Fruit fly (Drosophila melanogaster) whole organism, embryonic: ENCODE results near the gene CCAP-R.

Experiments
- BEAF-32 ChIP-seq: fragments of 200-800 bp; sonication (Bioruptor generic); optimal IDR thresholded peaks from 3 replicates; lab custom pipeline; 2017; ENCODE audit warnings: missing biosample characterization, missing genetic modification characterization, mild to moderate bottlenecking, moderate library complexity, missing genetic modification reagents
- Bdp1 ChIP-seq: fragments of 200-800 bp; sonication (Bioruptor generic); optimal IDR thresholded peaks from 3 replicates; lab custom pipeline; 2016; ENCODE audit warnings: missing biosample characterization, missing genetic modification characterization
- Blimp-1 ChIP-seq: fragments of 200-800 bp; sonication (Bioruptor generic); optimal IDR thresholded peaks from 3 replicates; lab custom pipeline; 2018; ENCODE audit warnings: missing biosample characterization, missing genetic modification characterization, mild to moderate bottlenecking, moderate library complexity, missing genetic modification reagents
- CG10274 ChIP-seq: fragments of 200-800 bp; sonication (Bioruptor generic); optimal IDR thresholded peaks from 3 replicates; lab custom pipeline; 2017; ENCODE audit warnings: missing biosample characterization, mild to moderate bottlenecking, missing genetic modification characterization
- CG12104 ChIP-seq: fragments of 200-800 bp; sonication (Bioruptor generic); optimal IDR thresholded peaks from 3 replicates; lab custom pipeline; 2016; ENCODE audit warnings: missing biosample characterization, missing genetic modification characterization
- CG12744 ChIP-seq: fragments of 200-800 bp; sonication (Bioruptor generic); optimal IDR thresholded peaks from 2 replicates; lab custom pipeline; 2016; ENCODE audit warnings: missing biosample characterization, missing genetic modification characterization
- CG13287 ChIP-seq: fragments of 200-800 bp; sonication (Bioruptor generic); IDR thresholded peaks from 2 replicates; pipeline ENCODE4 v1.3.6; 2022; ENCODE audit warnings: missing biosample characterization, missing genetic modification characterization; ENCODE audit not compliant: partially characterized antibody
- CG13894 ChIP-seq: fragments of 200-800 bp; sonication (Bioruptor generic); optimal IDR thresholded peaks from 3 replicates; lab custom pipeline; 2018; ENCODE audit warnings: missing biosample characterization, mild to moderate bottlenecking, missing genetic modification characterization, moderate library complexity
- CG15479 ChIP-seq: fragments of 200-800 bp; sonication (Bioruptor generic); optimal IDR thresholded peaks from 3 replicates; lab custom pipeline; 2019; ENCODE audit warnings: missing biosample characterization, mild to moderate bottlenecking, missing genetic modification characterization, moderate library complexity
- CG1832 ChIP-seq: fragments of 200-800 bp; sonication (Bioruptor generic); optimal IDR thresholded peaks from 2 replicates; lab custom pipeline; 2017; ENCODE audit warnings: missing biosample characterization, mild to moderate bottlenecking, missing genetic modification characterization, inconsistent platforms
- CG18764 ChIP-seq: fragments of 200-800 bp; sonication (Bioruptor generic); optimal IDR thresholded peaks from 3 replicates; lab custom pipeline; 2016; ENCODE audit warnings: missing biosample characterization, missing genetic modification characterization
- CG2129 ChIP-seq: fragments of 200-800 bp; sonication (Bioruptor generic); IDR thresholded peaks from 2 replicates; pipeline ENCODE4 v1.3.6; 2022; ENCODE audit warnings: missing biosample characterization, missing genetic modification characterization; ENCODE audit not compliant: partially characterized antibody
- CG2202 ChIP-seq: fragments of 200-800 bp; sonication (Bioruptor generic); optimal IDR thresholded peaks from 2 replicates; lab custom pipeline; 2018; ENCODE audit warnings: missing biosample characterization, mild to moderate bottlenecking, missing genetic modification characterization
- CG2678 ChIP-seq: fragments of 200-800 bp; sonication (Bioruptor generic); optimal IDR thresholded peaks from 3 replicates; lab custom pipeline; 2019; ENCODE audit warnings: missing biosample characterization, mild to moderate bottlenecking, missing genetic modification characterization, moderate library complexity
- CG2889 ChIP-seq: fragments of 200-800 bp; sonication (Bioruptor generic); IDR thresholded peaks from 3 replicates; pipeline ENCODE4 v1.3.6; 2022; ENCODE audit warnings: missing biosample characterization, missing genetic modification characterization
- CG3163 ChIP-seq: fragments of 200-800 bp; sonication (Bioruptor generic); optimal IDR thresholded peaks from 3 replicates; lab custom pipeline; 2016; ENCODE audit warnings: missing biosample characterization, missing genetic modification characterization
- CG33213 ChIP-seq: fragments of 200-800 bp; sonication (Bioruptor generic); optimal IDR thresholded peaks from 3 replicates; lab custom pipeline; 2016; ENCODE audit warnings: missing biosample characterization, missing genetic modification characterization
- CG3726 ChIP-seq: fragments of 200-800 bp; sonication (Bioruptor generic); IDR thresholded peaks from 3 replicates; pipeline ENCODE4, ENCODE4 v1.3.6; 2022; ENCODE audit warnings: missing biosample characterization, missing genetic modification characterization
- CG4282 ChIP-seq: fragments of 200-800 bp; sonication (Bioruptor generic); optimal IDR thresholded peaks from 2 replicates; lab custom pipeline; 2016; ENCODE audit warnings: missing biosample characterization, missing genetic modification characterization
- CG43689 ChIP-seq: fragments of 200-800 bp; sonication (Bioruptor generic); IDR thresholded peaks from 2 replicates; pipeline ENCODE4 v1.3.6; 2022; ENCODE audit warnings: missing biosample characterization, missing genetic modification characterization
- CG4707 ChIP-seq: fragments of 200-800 bp; sonication (Bioruptor generic); optimal IDR thresholded peaks from 2 replicates; lab custom pipeline; 2018; ENCODE audit warnings: missing biosample characterization, mild to moderate bottlenecking, missing genetic modification characterization, moderate library complexity
- CG5245 ChIP-seq: fragments of 200-800 bp; sonication (Bioruptor generic); optimal IDR thresholded peaks from 3 replicates; lab custom pipeline; 2016; ENCODE audit warnings: missing biosample characterization, missing genetic modification characterization
- CG8924 ChIP-seq: fragments of 200-800 bp; optimal IDR thresholded peaks from 3 replicates; lab custom pipeline; 2019; ENCODE audit warnings: missing biosample characterization, mild to moderate bottlenecking, missing genetic modification characterization, moderate library complexity
- CG9609 ChIP-seq: fragments of 200-800 bp; sonication (Bioruptor generic); optimal IDR thresholded peaks from 3 replicates; lab custom pipeline; 2016; ENCODE audit warnings: missing biosample characterization, missing genetic modification characterization
- CG9797 ChIP-seq: fragments of 200-800 bp; sonication (Bioruptor generic); optimal IDR thresholded peaks from 3 replicates; lab custom pipeline; 2018; ENCODE audit warnings: missing biosample characterization, mild to moderate bottlenecking, missing genetic modification characterization
- CG9932 ChIP-seq: fragments of 200-800 bp; sonication (Bioruptor generic); IDR thresholded peaks from 2 replicates; pipeline ENCODE4 v1.3.6; 2022; ENCODE audit warnings: missing biosample characterization, missing genetic modification characterization
- Dref ChIP-seq: fragments of 200-800 bp; sonication (Bioruptor generic); IDR thresholded peaks from 2 replicates; pipeline ENCODE4 v1.3.6; 2022; ENCODE audit warnings: missing biosample characterization, missing genetic modification characterization
- GATAe ChIP-seq: fragments of 200-800 bp; sonication (Bioruptor generic); conservative IDR thresholded peaks from 2 replicates; pipeline ENCODE4 v1.3.6; 2022; ENCODE audit warnings: missing biosample characterization, missing genetic modification characterization
- H15 ChIP-seq: fragments of 200-800 bp; sonication (Bioruptor generic); IDR thresholded peaks from 3 replicates; pipeline ENCODE4 v1.3.6; 2022; ENCODE audit warnings: missing biosample characterization, missing genetic modification characterization
- HmgD ChIP-seq: fragments of 200-800 bp; sonication (Bioruptor generic); optimal IDR thresholded peaks from 3 replicates; lab custom pipeline; 2016; ENCODE audit warnings: missing biosample characterization, missing genetic modification characterization
- Hr39 ChIP-seq: fragments of >200 bp; optimal IDR thresholded peaks from 2 replicates; lab custom pipeline; 2017
- Kr ChIP-seq: fragments of 200-800 bp; sonication (Bioruptor generic); optimal IDR thresholded peaks from 2 replicates; lab custom pipeline; 2017; ENCODE audit warnings: missing biosample characterization, mild to moderate bottlenecking, missing genetic modification characterization
- MESR4 ChIP-seq: fragments of 200-800 bp; sonication (Bioruptor generic); optimal IDR thresholded peaks from 2 replicates; lab custom pipeline; 2018; ENCODE audit warnings: missing biosample characterization, mild to moderate bottlenecking, missing genetic modification characterization, moderate library complexity
- Poxn ChIP-seq: fragments of 200-800 bp; sonication (Bioruptor generic); IDR thresholded peaks from 2 replicates; pipeline ENCODE4 v1.3.6; 2022; ENCODE audit warnings: missing biosample characterization, missing genetic modification characterization
- Tbp ChIP-seq: fragments of >200 bp; optimal IDR thresholded peaks from 2 replicates; lab custom pipeline; 2018; ENCODE audit warnings: missing biosample characterization, missing genetic modification characterization
- ash1 ChIP-seq: fragments of 200-800 bp; sonication (Bioruptor generic); optimal IDR thresholded peaks from 2 replicates; lab custom pipeline; 2018; ENCODE audit warnings: missing biosample characterization, mild to moderate bottlenecking, missing genetic modification characterization
- az2 ChIP-seq: fragments of 200-800 bp; sonication (Bioruptor generic); optimal IDR thresholded peaks from 3 replicates; lab custom pipeline; 2016; ENCODE audit warnings: missing biosample characterization, missing genetic modification characterization
- bcd ChIP-seq: fragments of 200-800 bp; sonication (Bioruptor generic); optimal IDR thresholded peaks from 2 replicates; lab custom pipeline; 2017; ENCODE audit warnings: missing biosample characterization, mild to moderate bottlenecking, missing genetic modification characterization
- bowl ChIP-seq: fragments of 200-800 bp; sonication (Bioruptor generic); IDR thresholded peaks from 2 replicates; pipeline ENCODE4 v1.3.6; 2022; ENCODE audit warnings: missing biosample characterization, missing genetic modification characterization
- chif ChIP-seq, 2 experiments: fragments of 200-800 bp; sonication (Bioruptor generic); optimal IDR thresholded peaks; 3 replicates each; lab custom pipeline; 2016; ENCODE audit warnings: missing biosample characterization in 2 of 2, missing genetic modification characterization in 2 of 2
- chn ChIP-seq: fragments of 200-800 bp; sonication (Bioruptor generic); optimal IDR thresholded peaks from 2 replicates; lab custom pipeline; 2016; ENCODE audit warnings: missing biosample characterization, missing genetic modification characterization
- croc ChIP-seq: fragments of 200-800 bp; sonication (Bioruptor generic); conservative IDR thresholded peaks from 3 replicates; pipeline ENCODE4 v1.3.6; 2022; ENCODE audit warnings: missing biosample characterization, missing genetic modification characterization
- crp ChIP-seq, 2 experiments: fragments of 200-800 bp; sonication (Bioruptor generic); optimal IDR thresholded peaks; 2 replicates in 1 of 2; 3 replicates in 1 of 2; lab custom pipeline; 2017; ENCODE audit warnings: missing biosample characterization in 2 of 2, missing genetic modification characterization in 2 of 2, mild to moderate bottlenecking in 1 of 2, moderate library complexity in 1 of 2
- dan ChIP-seq: fragments of 200-800 bp; sonication (Bioruptor generic); IDR thresholded peaks from 2 replicates; pipeline ENCODE4 v1.3.6; 2022; ENCODE audit warnings: missing biosample characterization, missing genetic modification characterization
- ind ChIP-seq: fragments of 200-800 bp; sonication (Bioruptor generic); optimal IDR thresholded peaks from 3 replicates; lab custom pipeline; 2016; ENCODE audit warnings: missing biosample characterization, missing genetic modification characterization
- insv ChIP-seq, 2 experiments: fragments of 200-800 bp; sonication (Bioruptor generic); optimal IDR thresholded peaks; 3 replicates each; lab custom pipeline; 2016 to 2018; ENCODE audit warnings: missing biosample characterization in 2 of 2, missing genetic modification characterization in 2 of 2
- p53 ChIP-seq: fragments of 200-800 bp; sonication (Bioruptor generic); optimal IDR thresholded peaks from 2 replicates; lab custom pipeline; 2016; ENCODE audit warnings: missing biosample characterization, missing genetic modification characterization
- rib ChIP-seq: fragments of 200-800 bp; sonication (Bioruptor generic); IDR thresholded peaks from 2 replicates; pipeline ENCODE4 v1.3.6; 2022; ENCODE audit warnings: missing biosample characterization, missing genetic modification characterization
- ro ChIP-seq: fragments of 200-800 bp; sonication (Bioruptor generic); IDR thresholded peaks from 2 replicates; pipeline ENCODE4 v1.3.6; 2022; ENCODE audit warnings: missing biosample characterization, missing genetic modification characterization
- sima ChIP-seq: fragments of 200-800 bp; sonication (Bioruptor generic); optimal IDR thresholded peaks from 2 replicates; lab custom pipeline; 2016; ENCODE audit warnings: missing biosample characterization, missing genetic modification characterization
- sob ChIP-seq: fragments of 200-800 bp; sonication (Bioruptor generic); IDR thresholded peaks from 2 replicates; pipeline ENCODE4 v1.3.6; 2022; ENCODE audit warnings: missing biosample characterization, missing genetic modification characterization
- tap ChIP-seq: fragments of 200-800 bp; optimal IDR thresholded peaks from 3 replicates; lab custom pipeline; 2019; ENCODE audit warnings: missing biosample characterization, mild to moderate bottlenecking, missing genetic modification characterization, moderate library complexity
- tup ChIP-seq: fragments of 200-800 bp; sonication (Bioruptor generic); optimal IDR thresholded peaks from 2 replicates; lab custom pipeline; 2016; ENCODE audit warnings: missing biosample characterization, mild to moderate bottlenecking, missing genetic modification characterization, moderate library complexity

The CCAP-R gene

DNA sequence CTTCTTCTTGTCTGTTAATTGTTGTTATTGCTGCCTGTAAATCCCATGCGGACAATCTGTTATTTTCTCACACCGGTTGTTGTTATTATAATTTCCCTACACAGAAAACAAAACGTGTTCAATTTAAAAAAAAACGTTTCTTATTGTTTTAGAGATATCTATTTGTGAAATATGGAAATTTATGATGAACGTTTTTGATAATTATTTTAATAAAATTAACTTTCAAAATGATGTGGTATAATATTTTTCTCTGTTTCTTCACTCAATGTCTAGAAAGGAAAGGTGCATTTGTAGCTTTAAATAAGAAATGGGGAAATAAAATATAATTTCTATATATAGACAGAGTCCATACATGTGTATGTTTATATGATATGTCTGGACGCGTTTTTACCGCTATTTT lies 71.8 kb downstream of the CCAP-R start (continued):
- no peak for TF ChIP-seq CG9609 (GFP tag; lab: Kevin White, UChicago)
- no peak for TF ChIP-seq bowl (GFP tag; lab: Robert Waterston, UW)
- peak; percentile 88 for TF ChIP-seq Blimp-1 (GFP tag; lab: Kevin White, UChicago)
- TF ChIP-seq BEAF-32 (GFP tag; lab: Kevin White, UChicago): no peak
- TF ChIP-seq chif (GFP tag; optimal IDR thresholded peaks at IDR 0.05; lab: Kevin White, UChicago): peak in 1 of 2 experiments; percentile 33
- TF ChIP-seq Bdp1 (GFP tag; lab: Kevin White, UChicago): no peak
- TF ChIP-seq Hr39 (lab: Kevin White, UChicago): no peak
- peak; percentile 49 for TF ChIP-seq CG18764 (GFP tag; lab: Kevin White, UChicago)
- TF ChIP-seq CG2889 (GFP tag; lab: Robert Waterston, UW): no peak
- peak; percentile 61 for TF ChIP-seq croc
- no peak for TF ChIP-seq CG2129
- no peak for TF ChIP-seq Kr
- no peak for TF ChIP-seq CG4282 (GFP tag; lab: Kevin White, UChicago)
- TF ChIP-seq CG9932 (GFP tag; lab: Robert Waterston, UW): no peak
- TF ChIP-seq CG4707: peak; percentile 4
- no peak for TF ChIP-seq CG1832 (GFP tag; lab: Kevin White, UChicago)
- no peak for TF ChIP-seq dan
- no peak for TF ChIP-seq CG15479
- TF ChIP-seq sima (GFP tag; lab: Kevin White, UChicago): no peak
- TF ChIP-seq chn (GFP tag; lab: Kevin White, UChicago): no peak
- TF ChIP-seq CG3163 (GFP tag; lab: Kevin White, UChicago): no peak
- TF ChIP-seq CG12104 (GFP tag; lab: Kevin White, UChicago): peak; percentile 54
- peak; percentile 69 for TF ChIP-seq tap
- TF ChIP-seq sob (GFP tag; lab: Robert Waterston, UW): no peak
- TF ChIP-seq CG9797 (GFP tag; lab: Kevin White, UChicago): no peak
- no peak for TF ChIP-seq Dref
- TF ChIP-seq ind (GFP tag; lab: Kevin White, UChicago): peak; percentile 50
- no peak for TF ChIP-seq MESR4 (GFP tag; lab: Kevin White, UChicago)
- TF ChIP-seq CG13287 (GFP tag; lab: Robert Waterston, UW): no peak
- TF ChIP-seq CG2202 (tag; lab: Kevin White, UChicago): peak; percentile 66
- peak; percentile 80 for TF ChIP-seq CG8924 (tag; lab: Kevin White, UChicago)
- TF ChIP-seq Poxn (GFP tag; lab: Robert Waterston, UW): no peak
- TF ChIP-seq bcd (GFP tag; lab: Kevin White, UChicago): peak; percentile 42
- TF ChIP-seq CG10274 (GFP tag; lab: Kevin White, UChicago): no peak
- TF ChIP-seq tup (GFP tag; lab: Kevin White, UChicago): no peak
- no peak for TF ChIP-seq GATAe (GFP tag; lab: Robert Waterston, UW)
- TF ChIP-seq CG3726: no peak
- no peak for TF ChIP-seq CG13894 (tag; lab: Kevin White, UChicago)
- no peak for TF ChIP-seq rib (GFP tag; lab: Robert Waterston, UW)
- TF ChIP-seq Tbp: no peak
- no peak for TF ChIP-seq crp (GFP tag; optimal IDR thresholded peaks at IDR 0.05; lab: Kevin White, UChicago)
- TF ChIP-seq H15 (GFP tag; lab: Robert Waterston, UW): no peak
- TF ChIP-seq insv (GFP tag; optimal IDR thresholded peaks at IDR 0.05; lab: Kevin White, UChicago): no peak
- TF ChIP-seq ash1: no peak
- no peak for TF ChIP-seq CG12744 (GFP tag; lab: Kevin White, UChicago)
- TF ChIP-seq CG5245 (GFP tag; lab: Kevin White, UChicago): no peak
- no peak for TF ChIP-seq ro (GFP tag; lab: Robert Waterston, UW)
- TF ChIP-seq HmgD: no peak
- TF ChIP-seq az2 (GFP tag; lab: Kevin White, UChicago): peak; percentile 64
- peak; percentile 80 for TF ChIP-seq CG2678 (tag; lab: Kevin White, UChicago)
- no peak for TF ChIP-seq CG33213 (GFP tag; lab: Kevin White, UChicago)
- TF ChIP-seq p53 (GFP tag; lab: Kevin White, UChicago): no peak
- no peak for TF ChIP-seq CG43689 (GFP tag; lab: Robert Waterston, UW)
